Worm (Caenorhabditis elegans): Measurements from ENCODE around the gene him-10.

him-10 gene

ce11 chrIII:5802971-5803370 lies at the start of gene him-10, which contains the start of gene polq-1:
him-10 (plus strand) TSS chrIII:5803260.
polq-1 (minus strand) TSS chrIII:5803160.
- TF ChIP-seq flt-1 (GFP tag; IDR thresholded peaks at IDR 0.05), result no peak
- TF ChIP-seq ztf-29 (GFP tag; IDR thresholded peaks at IDR 0.05), result no peak
- no peak for TF ChIP-seq T22C8.4 (GFP tag; IDR thresholded peaks at IDR 0.05)
- TF ChIP-seq ref-1 (GFP tag; conservative IDR thresholded peaks at IDR 0.05), result no peak
- TF ChIP-seq tab-1 (GFP tag; IDR thresholded peaks at IDR 0.05), result no peak

ce11 chrIII:5755204-5755603 lies 47.9 kb upstream of the him-10 start, which contains the start of gene ida-1:
ida-1 (plus strand) TSS chrIII:5755539.
- TF ChIP-seq med-1 (GFP tag; optimal IDR thresholded peaks at IDR 0.05; ENCODE audit: insufficient read depth) (no peak), tab-1 (GFP tag; IDR thresholded peaks at IDR 0.05) (no peak), T22C8.4 (GFP tag; IDR thresholded peaks at IDR 0.05) (peak; percentile 32; the same call in 1 of the 2 replicates)

- TF ChIP-seq tab-1 (GFP tag; IDR thresholded peaks at IDR 0.05) (no peak), med-1 (GFP tag; optimal IDR thresholded peaks at IDR 0.05; ENCODE audit: insufficient read depth) (no peak), T22C8.4 (GFP tag; IDR thresholded peaks at IDR 0.05) (no peak), ztf-29 (GFP tag; IDR thresholded peaks at IDR 0.05) (no peak), flt-1 (GFP tag; IDR thresholded peaks at IDR 0.05) (no peak), ref-1 (GFP tag; conservative IDR thresholded peaks at IDR 0.05) (no peak), cog-1 (tag; optimal IDR thresholded peaks at IDR 0.05) (no peak), ztf-23 (GFP tag; IDR thresholded peaks at IDR 0.05) (no peak), klf-2 (GFP tag; conservative IDR thresholded peaks at IDR 0.05) (no peak)
These were observed 45.5 kb upstream of the him-10 start for ce11 chrIII:5757492-5758045.

ce11 chrIII:5758519-5759099 lies 44.5 kb upstream of the him-10 start:
- TF ChIP-seq klf-2 (GFP tag; conservative IDR thresholded peaks at IDR 0.05) (no peak), med-1 (GFP tag; optimal IDR thresholded peaks at IDR 0.05; ENCODE audit: insufficient read depth) (no peak), cog-1 (tag; optimal IDR thresholded peaks at IDR 0.05) (no peak), ztf-29 (GFP tag; IDR thresholded peaks at IDR 0.05) (no peak), ztf-23 (GFP tag; IDR thresholded peaks at IDR 0.05) (no peak), tab-1 (GFP tag; IDR thresholded peaks at IDR 0.05) (no peak), T22C8.4 (GFP tag; IDR thresholded peaks at IDR 0.05) (no peak), flt-1 (GFP tag; IDR thresholded peaks at IDR 0.05) (no peak), ref-1 (GFP tag; conservative IDR thresholded peaks at IDR 0.05) (no peak)

- TF ChIP-seq ztf-23 (GFP tag; IDR thresholded peaks at IDR 0.05) (no peak), tab-1 (GFP tag; IDR thresholded peaks at IDR 0.05) (no peak), cog-1 (tag; optimal IDR thresholded peaks at IDR 0.05) (no peak), flt-1 (GFP tag; IDR thresholded peaks at IDR 0.05) (no peak), ref-1 (GFP tag; conservative IDR thresholded peaks at IDR 0.05) (no peak), klf-2 (GFP tag; conservative IDR thresholded peaks at IDR 0.05) (no peak), T22C8.4 (GFP tag; IDR thresholded peaks at IDR 0.05) (no peak)
These were observed 42.3 kb upstream of the him-10 start for ce11 chrIII:5760721-5761120.

- TF ChIP-seq ref-1 (GFP tag; conservative IDR thresholded peaks at IDR 0.05) (no peak), ztf-29 (GFP tag; IDR thresholded peaks at IDR 0.05) (no peak), T22C8.4 (GFP tag; IDR thresholded peaks at IDR 0.05) (no peak)
These were observed 41.2 kb upstream of the him-10 start for ce11 chrIII:5761886-5762285.

- TF ChIP-seq flt-1 (GFP tag; IDR thresholded peaks at IDR 0.05) (no peak), klf-2 (GFP tag; conservative IDR thresholded peaks at IDR 0.05) (no peak), ztf-29 (GFP tag; IDR thresholded peaks at IDR 0.05) (no peak), tab-1 (GFP tag; IDR thresholded peaks at IDR 0.05) (no peak), cog-1 (tag; optimal IDR thresholded peaks at IDR 0.05) (no peak), T22C8.4 (GFP tag; IDR thresholded peaks at IDR 0.05) (no peak), med-1 (GFP tag; optimal IDR thresholded peaks at IDR 0.05; ENCODE audit: insufficient read depth) (no peak), ztf-23 (GFP tag; IDR thresholded peaks at IDR 0.05) (no peak), ref-1 (GFP tag; conservative IDR thresholded peaks at IDR 0.05) (no peak)
These were observed 39.1 kb upstream of the him-10 start for ce11 chrIII:5763988-5764387.

ce11 chrIII:5769726-5770235 lies 33.3 kb upstream of the him-10 start, which contains the start of gene cutl-23:
cutl-23 (plus strand) TSS chrIII:5770185.
- peak; percentile 76 for TF ChIP-seq flt-1 (GFP tag; IDR thresholded peaks at IDR 0.05)
- no peak for TF ChIP-seq ref-1 (GFP tag; conservative IDR thresholded peaks at IDR 0.05)
- TF ChIP-seq cog-1 (tag; optimal IDR thresholded peaks at IDR 0.05), result peak; percentile 11
- 0 out of 2 replicates have a peak, but pooled peaks have one; percentile 42 for TF ChIP-seq ztf-29 (GFP tag; IDR thresholded peaks at IDR 0.05)
- peak; percentile 73; the same call in 1 of the 2 replicates for TF ChIP-seq ztf-23 (GFP tag; IDR thresholded peaks at IDR 0.05)
- peak; percentile 80; the same call in 1 of the 2 replicates for TF ChIP-seq tab-1 (GFP tag; IDR thresholded peaks at IDR 0.05)
- TF ChIP-seq klf-2 (GFP tag; conservative IDR thresholded peaks at IDR 0.05), result no peak; the same call in 1 of the 2 replicates

ce11 chrIII:5782080-5782479 lies 21.0 kb upstream of the him-10 start:
- TF ChIP-seq flt-1 (GFP tag; IDR thresholded peaks at IDR 0.05), result no peak
- no peak for TF ChIP-seq cog-1 (tag; optimal IDR thresholded peaks at IDR 0.05)
- TF ChIP-seq klf-2 (GFP tag; conservative IDR thresholded peaks at IDR 0.05), result no peak
- TF ChIP-seq T22C8.4 (GFP tag; IDR thresholded peaks at IDR 0.05), result no peak
- TF ChIP-seq med-1 (GFP tag; optimal IDR thresholded peaks at IDR 0.05; ENCODE audit: insufficient read depth), result no peak
- no peak for TF ChIP-seq ref-1 (GFP tag; conservative IDR thresholded peaks at IDR 0.05)

ce11 chrIII:5785273-5785929 lies 17.7 kb upstream of the him-10 start, which contains the start of gene Y37B11A.3:
Y37B11A.3 (minus strand) TSS chrIII:5785323.
- TF ChIP-seq ztf-29 (GFP tag; IDR thresholded peaks at IDR 0.05) (no peak), ztf-23 (GFP tag; IDR thresholded peaks at IDR 0.05) (0 out of 2 replicates have a peak, but pooled peaks have one; percentile 27)
